Worm (Caenorhabditis elegans): ENCODE data around the gene T25B2.2.

ce11 chrX:6202809-6203208, 33.4 kb downstream of the T25B2.2 start:
- TF ChIP-seq fkh-10 (GFP tag; optimal IDR thresholded peaks at IDR 0.05) = no peak
- TF ChIP-seq arid-1 (GFP tag; conservative IDR thresholded peaks at IDR 0.05) = no peak
- TF ChIP-seq D1046.2 (GFP tag; IDR thresholded peaks at IDR 0.05) = no peak
- TF ChIP-seq egl-27 (tag; optimal IDR thresholded peaks at IDR 0.05) = no peak
- TF ChIP-seq hlh-11 (tag; optimal IDR thresholded peaks at IDR 0.05) = no peak
- no peak for TF ChIP-seq pqm-1 (tag; optimal IDR thresholded peaks at IDR 0.05)
- TF ChIP-seq unc-62 (GFP tag; optimal IDR thresholded peaks at IDR 0.05 in 1 of 2) = no peak
- no peak for TF ChIP-seq unc-62 (tag; optimal IDR thresholded peaks at IDR 0.05)
- no peak for TF ChIP-seq ama-1 (optimal IDR thresholded peaks at IDR 0.05)
- no peak for TF ChIP-seq dpl-1 (GFP tag; optimal IDR thresholded peaks at IDR 0.05)
- TF ChIP-seq madf-5 (GFP tag; IDR thresholded peaks at IDR 0.05) = no peak
- no peak for TF ChIP-seq nhr-237 (tag; optimal IDR thresholded peaks at IDR 0.05)
- no peak for TF ChIP-seq nhr-41 (GFP tag; IDR thresholded peaks at IDR 0.05)
- no peak for TF ChIP-seq unc-130 (GFP tag; optimal IDR thresholded peaks at IDR 0.05)
